Worm (Caenorhabditis elegans) whole organism, L4/young adult: Measurements from ENCODE around the gene Y38E10A.24.

Source experiments
- W03F9.2 ChIP-seq: fragments of 150-350 bp; optimal IDR thresholded peaks from 2 replicates; lab custom pipeline; 2014; ENCODE audit warnings: missing biosample characterization, missing genetic modification characterization
- dao-5 ChIP-seq: sonication (generic microtip); optimal IDR thresholded peaks from 2 replicates; lab custom pipeline; 2016; ENCODE audit warnings: missing genotype, missing genetic modification characterization, moderate library complexity, missing compliant biosample characterization
- him-1 ChIP-seq: sonication (generic microtip); optimal IDR thresholded peaks from 2 replicates; lab custom pipeline; 2016; ENCODE audit warnings: missing genotype, missing genetic modification reagents, missing genetic modification characterization, missing compliant biosample characterization

ce11 chrII:12666042-12666441 lies 12.8 kb upstream of the Y38E10A.24 start:
- TF ChIP-seq him-1 (tag; lab: Kevin White, UChicago) (no peak), W03F9.2 (tag; lab: Kevin White, UChicago) (no peak), dao-5 (tag; lab: Kevin White, UChicago) (no peak)
